Fruit fly (Drosophila melanogaster): Measurements from ENCODE around the gene CG14995.

DNA sequence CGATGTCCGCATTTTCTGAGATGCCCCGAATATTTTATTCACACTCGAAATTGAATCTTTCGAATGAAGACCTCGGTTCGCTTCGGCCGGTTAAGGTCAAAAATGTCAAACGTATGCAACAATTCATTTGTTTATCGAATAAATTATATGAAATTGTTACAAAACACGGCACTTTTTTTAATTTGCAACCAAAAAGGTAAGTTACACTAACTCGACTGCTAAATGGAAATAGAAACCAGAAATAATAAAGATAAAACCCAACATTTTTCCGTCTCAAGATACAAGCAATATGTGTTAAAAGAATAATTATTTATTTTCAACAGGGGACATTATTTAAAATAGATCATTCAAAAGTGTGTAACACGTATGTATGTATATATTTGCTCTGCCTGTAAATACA, 10.9 kb upstream of the CG14995 start:
- TF ChIP-seq Pif1B (GFP tag; optimal IDR thresholded peaks at IDR 0.05) (no peak), CG13204 (GFP tag; optimal IDR thresholded peaks at IDR 0.05) (no peak), CG4496 (GFP tag; IDR thresholded peaks at IDR 0.05) (no peak), CG14655 (GFP tag; optimal IDR thresholded peaks at IDR 0.05) (no peak), CG8301 (tag; optimal IDR thresholded peaks at IDR 0.05) (no peak), CG9948 (tag; optimal IDR thresholded peaks at IDR 0.05) (no peak)
